Fruit fly (Drosophila melanogaster) S2 (cell line): ENCODE data around the gene dpr10.

Experiments
- CG8478 ChIP-seq: fragments of >200 bp; optimal IDR thresholded peaks from 2 replicates; lab custom pipeline; 2018
- CTCF ChIP-seq, 2 experiments: fragments of >200 bp; optimal IDR thresholded peaks; 2 replicates each; lab custom pipeline; 2018

DNA sequence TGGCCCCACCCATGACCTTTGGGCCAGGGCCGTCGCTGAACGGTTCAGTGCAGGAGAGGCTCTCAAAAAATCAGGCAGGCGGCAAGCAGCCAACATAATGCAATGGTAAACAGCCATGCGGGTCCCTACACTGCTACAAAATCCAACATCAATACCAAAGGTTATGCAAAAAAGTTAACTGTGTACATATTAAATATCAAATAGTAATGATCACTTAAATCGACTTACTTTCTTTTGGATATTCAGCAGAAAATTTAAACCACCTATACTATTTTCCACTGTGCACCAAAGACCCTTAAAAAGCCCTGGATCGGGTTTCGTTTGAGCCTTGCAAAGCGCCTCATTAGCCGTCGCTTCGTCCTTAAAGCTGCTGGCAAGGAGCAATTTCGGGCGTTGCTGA lies 41.2 kb upstream of the dpr10 start:
- no peak for TF ChIP-seq CG8478 (lab: Kevin White, UChicago)
- TF ChIP-seq CTCF (optimal IDR thresholded peaks at IDR 0.05; lab: Kevin White, UChicago) = no peak
